Worm (Caenorhabditis elegans) whole organism, young adult: Measurements from ENCODE around the gene Y44A6D.5.

Experiments used
- B0261.1 ChIP-seq: sonication (generic microtip); optimal IDR thresholded peaks from 2 replicates; lab custom pipeline; 2016; ENCODE audit warnings: mild to moderate bottlenecking, missing genetic modification characterization, moderate library complexity, missing compliant biosample characterization
- C06A6.2 ChIP-seq: fragments of 200-800 bp; sonication (Bioruptor generic); conservative IDR thresholded peaks from 2 replicates; pipeline ENCODE4 v1.3.6; 2022; ENCODE audit warnings: missing genetic modification characterization, missing compliant biosample characterization
- C17E4.6 ChIP-seq: fragments of 200-800 bp; sonication (Bioruptor generic); IDR thresholded peaks from 2 replicates; pipeline ENCODE4 v1.3.6; 2022; ENCODE audit warnings: missing genetic modification reagents, missing genetic modification characterization, missing compliant biosample characterization
- F23B12.7 ChIP-seq: sonication (generic microtip); optimal IDR thresholded peaks from 2 replicates; lab custom pipeline; 2017; ENCODE audit warnings: missing genetic modification characterization, mild to moderate bottlenecking, missing compliant biosample characterization, antibody characterized with exemption, moderate library complexity; ENCODE audit not compliant: insufficient read depth
- F37B4.10 ChIP-seq: fragments of 200-800 bp; sonication (Bioruptor generic); IDR thresholded peaks from 2 replicates; pipeline ENCODE4 v1.3.6; 2022; ENCODE audit warnings: missing genetic modification characterization, missing compliant biosample characterization
- F49E8.2 ChIP-seq: sonication (generic microtip); optimal IDR thresholded peaks from 3 replicates; lab custom pipeline; 2017; ENCODE audit warnings: missing genetic modification characterization, mild to moderate bottlenecking, missing compliant biosample characterization, antibody characterized with exemption, moderate library complexity; ENCODE audit not compliant: insufficient read depth
- F57A8.1 ChIP-seq: fragments of 200-800 bp; sonication (Bioruptor generic); optimal IDR thresholded peaks from 2 replicates; lab custom pipeline; 2018; ENCODE audit warnings: mild to moderate bottlenecking, missing genetic modification characterization, moderate library complexity, missing compliant biosample characterization
- F57C9.4 ChIP-seq: sonication (generic microtip); optimal IDR thresholded peaks from 2 replicates; lab custom pipeline; 2017; ENCODE audit warnings: mild to moderate bottlenecking, missing genetic modification characterization, missing compliant biosample characterization
- K11D2.4 ChIP-seq: fragments of 200-800 bp; sonication (Bioruptor generic); IDR thresholded peaks from 2 replicates; pipeline ENCODE4 v1.3.6; 2022; ENCODE audit warnings: missing genetic modification reagents, missing genetic modification characterization, missing compliant biosample characterization
- T07F8.4 ChIP-seq: sonication (generic microtip); optimal IDR thresholded peaks from 2 replicates; lab custom pipeline; 2016; ENCODE audit warnings: mild to moderate bottlenecking, missing genetic modification characterization, moderate library complexity, missing compliant biosample characterization
- T26A5.8 ChIP-seq: sonication (generic microtip); optimal IDR thresholded peaks from 2 replicates; lab custom pipeline; 2016; ENCODE audit warnings: missing genetic modification characterization, missing compliant biosample characterization
- Y67H2A.10 ChIP-seq: fragments of 200-800 bp; sonication (Bioruptor generic); conservative IDR thresholded peaks from 2 replicates; pipeline ENCODE4 v1.3.6; 2022; ENCODE audit warnings: missing genetic modification reagents, missing genetic modification characterization, missing compliant biosample characterization
- akir-1 ChIP-seq: fragments of 200-800 bp; sonication (Bioruptor generic); optimal IDR thresholded peaks from 2 replicates; lab custom pipeline; 2018; ENCODE audit warnings: mild to moderate bottlenecking, missing genetic modification characterization, moderate library complexity, missing compliant biosample characterization
- atf-7 ChIP-seq: sonication (generic microtip); optimal IDR thresholded peaks from 2 replicates; lab custom pipeline; 2017; ENCODE audit warnings: mild to moderate bottlenecking, missing genetic modification characterization, missing compliant biosample characterization
- athp-1 ChIP-seq: sonication (generic microtip); optimal IDR thresholded peaks from 2 replicates; lab custom pipeline; 2017; ENCODE audit warnings: mild to moderate bottlenecking, missing genetic modification characterization, missing compliant biosample characterization
- attf-3 ChIP-seq: fragments of 200-800 bp; sonication (Bioruptor generic); conservative IDR thresholded peaks from 2 replicates; pipeline ENCODE4 v1.3.6; 2022; ENCODE audit warnings: missing genetic modification reagents, missing genetic modification characterization, missing compliant biosample characterization
- attf-5 ChIP-seq: fragments of 200-800 bp; sonication (Bioruptor generic); optimal IDR thresholded peaks from 2 replicates; lab custom pipeline; 2018; ENCODE audit warnings: mild to moderate bottlenecking, missing genetic modification characterization, missing compliant biosample characterization
- bed-2 ChIP-seq: fragments of 200-800 bp; sonication (Bioruptor generic); IDR thresholded peaks from 2 replicates; pipeline ENCODE4 v1.3.6; 2022; ENCODE audit warnings: missing genetic modification reagents, missing genetic modification characterization, missing compliant biosample characterization
- ccch-3 ChIP-seq: fragments of 200-800 bp; sonication (Bioruptor generic); optimal IDR thresholded peaks from 2 replicates; lab custom pipeline; 2018; ENCODE audit warnings: mild to moderate bottlenecking, missing genetic modification characterization, missing compliant biosample characterization
- cebp-1 ChIP-seq, 2 experiments: fragments of 200-800 bp in 1 of 2; sonication (Bioruptor generic) in 1 of 2; sonication (generic microtip) in 1 of 2; IDR thresholded peaks in 1 of 2; optimal IDR thresholded peaks in 1 of 2; 2 replicates each; pipeline versions ENCODE4 v1.3.6 to Lab custom; 2017 to 2022; ENCODE audit warnings: missing compliant biosample characterization in 2 of 2, missing genetic modification characterization in 2 of 2, mild to moderate bottlenecking in 1 of 2, missing genetic modification reagents in 1 of 2, moderate library complexity in 1 of 2
- cebp-2 ChIP-seq: fragments of 200-800 bp; sonication (Bioruptor generic); IDR thresholded peaks from 2 replicates; pipeline ENCODE4 v1.3.6; 2022; ENCODE audit warnings: missing genetic modification characterization, missing compliant biosample characterization
- ceh-100 ChIP-seq: fragments of 200-800 bp; sonication (Bioruptor generic); IDR thresholded peaks from 2 replicates; pipeline ENCODE4 v1.3.6; 2022; ENCODE audit warnings: missing genetic modification reagents, missing genetic modification characterization, missing compliant biosample characterization
- ceh-40 ChIP-seq: fragments of 200-800 bp; sonication (Bioruptor generic); IDR thresholded peaks from 2 replicates; pipeline ENCODE4 v1.3.6; 2022; ENCODE audit warnings: missing genetic modification characterization, missing compliant biosample characterization
- ceh-79 ChIP-seq: sonication (generic microtip); optimal IDR thresholded peaks from 2 replicates; lab custom pipeline; 2017; ENCODE audit warnings: mild to moderate bottlenecking, missing genetic modification characterization, missing compliant biosample characterization
- die-1 ChIP-seq: sonication (generic microtip); optimal IDR thresholded peaks from 2 replicates; lab custom pipeline; 2016; ENCODE audit warnings: missing genotype, mild to moderate bottlenecking, missing genetic modification characterization, missing compliant biosample characterization
- efl-1 ChIP-seq: fragments of 150-350 bp; optimal IDR thresholded peaks from 2 replicates; lab custom pipeline; 2014; ENCODE audit warnings: missing biosample characterization, missing genetic modification reagents, missing genetic modification characterization
- egl-18 ChIP-seq: fragments of 200-800 bp; sonication (Bioruptor generic); IDR thresholded peaks from 2 replicates; pipeline ENCODE4 v1.3.6; 2022; ENCODE audit warnings: missing genetic modification reagents, missing genetic modification characterization, missing compliant biosample characterization
- egrh-3 ChIP-seq: fragments of 200-800 bp; sonication (Bioruptor generic); IDR thresholded peaks from 2 replicates; pipeline ENCODE4 v1.3.6; 2022; ENCODE audit warnings: missing genetic modification reagents, missing genetic modification characterization, missing compliant biosample characterization
- ekl-4 ChIP-seq: fragments of 200-800 bp; sonication (Bioruptor generic); IDR thresholded peaks from 2 replicates; pipeline ENCODE4 v1.3.6; 2022; ENCODE audit warnings: missing genetic modification reagents, missing genetic modification characterization, missing compliant biosample characterization
- ets-4 ChIP-seq: fragments of 200-800 bp; sonication (Bioruptor generic); optimal IDR thresholded peaks from 2 replicates; lab custom pipeline; 2018; ENCODE audit warnings: mild to moderate bottlenecking, missing genetic modification characterization, missing compliant biosample characterization
- hlh-26 ChIP-seq: fragments of 200-800 bp; sonication (Bioruptor generic); conservative IDR thresholded peaks from 2 replicates; pipeline ENCODE4 v1.3.6; 2022; ENCODE audit warnings: missing genetic modification reagents, missing genetic modification characterization, missing compliant biosample characterization
- hsf-1 ChIP-seq: fragments of 200-800 bp; sonication (Bioruptor generic); IDR thresholded peaks from 2 replicates; pipeline ENCODE4 v1.3.6; 2022; ENCODE audit warnings: missing genetic modification reagents, missing genetic modification characterization, missing compliant biosample characterization
- lin-26 ChIP-seq: fragments of 200-800 bp; sonication (Bioruptor generic); IDR thresholded peaks from 2 replicates; pipeline ENCODE4 v1.3.6; 2022; ENCODE audit warnings: missing genetic modification reagents, missing genetic modification characterization, missing compliant biosample characterization
- madf-10 ChIP-seq: sonication (generic microtip); optimal IDR thresholded peaks from 2 replicates; lab custom pipeline; 2016; ENCODE audit warnings: mild to moderate bottlenecking, missing genetic modification characterization, missing compliant biosample characterization
- mes-4 ChIP-seq: sonication (generic microtip); optimal IDR thresholded peaks from 2 replicates; lab custom pipeline; 2016; ENCODE audit warnings: missing genotype, missing genetic modification characterization, missing compliant biosample characterization
- mxl-1 ChIP-seq: sonication (generic microtip); optimal IDR thresholded peaks from 2 replicates; lab custom pipeline; 2016; ENCODE audit warnings: missing genetic modification characterization, missing compliant biosample characterization
- nhr-120 ChIP-seq: fragments of 200-800 bp; sonication (Bioruptor generic); IDR thresholded peaks from 2 replicates; pipeline ENCODE4 v1.3.6; 2022; ENCODE audit warnings: missing genetic modification characterization, missing compliant biosample characterization
- nhr-179 ChIP-seq: sonication (generic microtip); optimal IDR thresholded peaks from 2 replicates; lab custom pipeline; 2016; ENCODE audit warnings: mild to moderate bottlenecking, missing genetic modification characterization, missing compliant biosample characterization
- nhr-80 ChIP-seq: sonication (generic microtip); optimal IDR thresholded peaks from 2 replicates; lab custom pipeline; 2016; ENCODE audit warnings: missing genetic modification characterization, missing compliant biosample characterization
- nhr-90 ChIP-seq: sonication (generic microtip); optimal IDR thresholded peaks from 2 replicates; lab custom pipeline; 2016; ENCODE audit warnings: missing genotype, mild to moderate bottlenecking, missing genetic modification characterization, missing compliant biosample characterization
- pha-4 ChIP-seq: fragments of 150-350 bp; sonication (generic microtip); optimal IDR thresholded peaks from 2 replicates; lab custom pipeline; 2014; ENCODE audit warnings: missing biosample characterization, missing genetic modification reagents, missing genetic modification characterization
- sdz-38 ChIP-seq: sonication (generic microtip); optimal IDR thresholded peaks from 2 replicates; lab custom pipeline; 2016; ENCODE audit warnings: missing genotype, missing genetic modification characterization, missing compliant biosample characterization
- snpc-4 ChIP-seq, 5 experiments: fragments of 150-350 bp in 1 of 5; sonication (generic microtip) in 4 of 5; optimal IDR thresholded peaks; 2 replicates each; lab custom pipeline; 2014 to 2018; ENCODE audit warnings: missing genetic modification characterization in 5 of 5, missing biosample characterization in 3 of 5, antibody characterized with exemption in 2 of 5, mild to moderate bottlenecking in 2 of 5, missing compliant biosample characterization in 2 of 5, missing genotype in 2 of 5, moderate library complexity in 2 of 5, missing genetic modification reagents in 1 of 5
- tbx-9 ChIP-seq: sonication (generic microtip); optimal IDR thresholded peaks from 2 replicates; lab custom pipeline; 2016; ENCODE audit warnings: borderline replicate concordance, missing genetic modification characterization, inconsistent platforms, missing compliant biosample characterization
- zim-3 ChIP-seq: sonication (generic microtip); optimal IDR thresholded peaks from 2 replicates; lab custom pipeline; 2017; ENCODE audit warnings: mild to moderate bottlenecking, missing genetic modification characterization, moderate library complexity, missing compliant biosample characterization
- ztf-3 ChIP-seq: fragments of 200-800 bp; sonication (Bioruptor generic); optimal IDR thresholded peaks from 2 replicates; lab custom pipeline; 2018; ENCODE audit warnings: mild to moderate bottlenecking, missing genetic modification characterization, missing compliant biosample characterization

The Y44A6D.5 gene

ce11 chrV:20793761-20794160 is 9.0 kb downstream of the Y44A6D.5 start (continued):
- TF ChIP-seq ceh-79 (tag; lab: Kevin White, UChicago) (no peak), B0261.1 (no peak), nhr-120 (no peak), Y67H2A.10 (GFP tag; lab: Robert Waterston, UW) (no peak), pha-4 (tag; lab: Kevin White, UChicago) (no peak), F37B4.10 (GFP tag; lab: Robert Waterston, UW) (no peak), hlh-26 (no peak), ceh-40 (no peak), F23B12.7 (tag; lab: Kevin White, UChicago) (no peak), nhr-90 (tag; lab: Kevin White, UChicago) (no peak), egl-18 (GFP tag; lab: Robert Waterston, UW) (no peak), mxl-1 (tag; lab: Kevin White, UChicago) (no peak), akir-1 (GFP tag; lab: Kevin White, UChicago) (no peak), lin-26 (no peak), tbx-9 (tag; lab: Kevin White, UChicago) (no peak), T26A5.8 (tag; lab: Kevin White, UChicago) (no peak), cebp-2 (GFP tag; lab: Robert Waterston, UW) (no peak), K11D2.4 (GFP tag; lab: Robert Waterston, UW) (peak; percentile 22; the same call in 1 of the 2 replicates), F57C9.4 (tag; lab: Kevin White, UChicago) (no peak), T07F8.4 (tag; lab: Kevin White, UChicago) (no peak), efl-1 (GFP tag; lab: Kevin White, UChicago) (no peak), cebp-1 (GFP tag; IDR thresholded peaks at IDR 0.05; lab: Robert Waterston, UW) (no peak), cebp-1 (tag; optimal IDR thresholded peaks at IDR 0.05; lab: Kevin White, UChicago) (peak; percentile 50), egrh-3 (GFP tag; lab: Robert Waterston, UW) (peak; percentile 41; the same call in 1 of the 2 replicates), attf-3 (GFP tag; lab: Robert Waterston, UW) (no peak), sdz-38 (no peak), snpc-4 (GFP tag; optimal IDR thresholded peaks at IDR 0.05; lab: Kevin White, UChicago) (no peak), snpc-4 (tag; optimal IDR thresholded peaks at IDR 0.05; lab: Kevin White, UChicago) (peak in 1 of 4 experiments; percentile 11), F49E8.2 (no peak), ekl-4 (GFP tag; lab: Robert Waterston, UW) (no peak)

ce11 chrV:20792371-20792890 is 10.4 kb downstream of the Y44A6D.5 start, which contains the start of gene Y44A6D.3:
TSS of gene Y44A6D.3 (minus strand) at chrV:20792421.
- TF ChIP-seq hsf-1 (GFP tag; lab: Robert Waterston, UW) (no peak), ztf-3 (GFP tag; lab: Kevin White, UChicago) (no peak), nhr-179 (tag; lab: Kevin White, UChicago) (no peak), ets-4 (GFP tag; lab: Kevin White, UChicago) (no peak), mes-4 (no peak), tbx-9 (tag; lab: Kevin White, UChicago) (no peak), ccch-3 (GFP tag; lab: Kevin White, UChicago) (no peak), zim-3 (tag; lab: Kevin White, UChicago) (no peak), athp-1 (no peak), C06A6.2 (GFP tag; lab: Robert Waterston, UW) (no peak), C17E4.6 (GFP tag; lab: Robert Waterston, UW) (no peak), madf-10 (tag; lab: Kevin White, UChicago) (peak; percentile 10), cebp-1 (GFP tag; IDR thresholded peaks at IDR 0.05; lab: Robert Waterston, UW) (no peak), cebp-1 (tag; optimal IDR thresholded peaks at IDR 0.05; lab: Kevin White, UChicago) (peak; percentile 24), F57A8.1 (GFP tag; lab: Kevin White, UChicago) (no peak), die-1 (tag; lab: Kevin White, UChicago) (no peak), nhr-80 (tag; lab: Kevin White, UChicago) (peak; percentile 65), F23B12.7 (tag; lab: Kevin White, UChicago) (no peak), attf-5 (peak; percentile 22), bed-2 (GFP tag; lab: Robert Waterston, UW) (no peak), F37B4.10 (GFP tag; lab: Robert Waterston, UW) (no peak), ceh-100 (GFP tag; lab: Robert Waterston, UW) (no peak), atf-7 (tag; lab: Kevin White, UChicago) (peak; percentile 31), hlh-26 (no peak)
